Fruit fly (Drosophila melanogaster): ENCODE measurements around the gene CG7294.

DNA sequence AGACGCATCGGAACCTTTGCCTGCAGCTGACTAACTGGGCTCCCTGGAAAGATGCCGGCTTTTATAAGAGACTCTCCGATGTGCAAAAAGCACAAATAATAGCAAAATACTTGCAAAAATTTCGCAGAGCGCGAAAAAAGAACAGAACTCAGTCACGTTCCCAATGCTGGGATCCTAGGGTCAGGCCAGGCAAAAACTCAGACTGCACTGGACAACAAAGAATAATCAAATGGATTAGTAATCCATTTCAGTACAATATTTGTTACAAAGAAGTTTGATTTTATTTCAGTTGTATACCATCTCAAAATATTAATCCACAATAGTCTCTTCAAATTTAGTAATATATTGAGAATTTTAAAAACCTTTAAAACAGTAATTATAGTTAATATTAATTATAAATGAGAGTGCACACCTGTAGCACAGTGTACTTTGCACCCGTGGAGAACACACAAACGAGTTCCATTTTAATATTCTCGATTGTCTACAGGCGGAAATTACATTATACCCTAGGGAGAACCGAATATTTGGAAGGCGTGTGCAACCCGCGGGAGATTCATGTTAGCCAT is 5.1 kb upstream of the CG7294 start, which contains the start of gene CG17108:
- no peak for TF ChIP-seq pan (optimal IDR thresholded peaks at IDR 0.05)
- TF ChIP-seq psq (optimal IDR thresholded peaks at IDR 0.05), result no peak

All from whole organism.